Worm (Caenorhabditis elegans) whole organism, late embryonic: ENCODE measurements around the gene Y38F1A.1.

Source experiments
- ama-1 ChIP-seq: fragments of 150-350 bp; optimal IDR thresholded peaks from 2 replicates; lab custom pipeline; 2014
- ceh-19 ChIP-seq: fragments of 200-800 bp; sonication (Bioruptor generic); optimal IDR thresholded peaks from 2 replicates; lab custom pipeline; 2018; ENCODE audit warnings: mild to moderate bottlenecking, missing genetic modification characterization, missing compliant biosample characterization
- elt-2 ChIP-seq: sonication (generic microtip); optimal IDR thresholded peaks from 2 replicates; lab custom pipeline; 2016; ENCODE audit warnings: missing genetic modification reagents, missing genetic modification characterization, missing compliant biosample characterization
- hlh-8 ChIP-seq: sonication (generic microtip); optimal IDR thresholded peaks from 2 replicates; lab custom pipeline; 2016; ENCODE audit warnings: missing genotype, missing genetic modification characterization, missing compliant biosample characterization
- pha-4 ChIP-seq: fragments of 150-350 bp; optimal IDR thresholded peaks from 2 replicates; lab custom pipeline; 2018; ENCODE audit warnings: missing biosample characterization, missing genetic modification reagents, missing genetic modification characterization
- pqm-1 ChIP-seq: sonication (generic microtip); optimal IDR thresholded peaks from 2 replicates; lab custom pipeline; 2016; ENCODE audit warnings: missing genetic modification characterization, missing compliant biosample characterization
- pros-1 ChIP-seq: fragments of 150-350 bp; optimal IDR thresholded peaks from 2 replicates; lab custom pipeline; 2014; ENCODE audit warnings: missing biosample characterization, missing genetic modification reagents, missing genetic modification characterization
- unc-55 ChIP-seq: sonication (generic microtip); optimal IDR thresholded peaks from 2 replicates; lab custom pipeline; 2017; ENCODE audit warnings: missing biosample characterization, missing genetic modification reagents, missing genetic modification characterization

DNA sequence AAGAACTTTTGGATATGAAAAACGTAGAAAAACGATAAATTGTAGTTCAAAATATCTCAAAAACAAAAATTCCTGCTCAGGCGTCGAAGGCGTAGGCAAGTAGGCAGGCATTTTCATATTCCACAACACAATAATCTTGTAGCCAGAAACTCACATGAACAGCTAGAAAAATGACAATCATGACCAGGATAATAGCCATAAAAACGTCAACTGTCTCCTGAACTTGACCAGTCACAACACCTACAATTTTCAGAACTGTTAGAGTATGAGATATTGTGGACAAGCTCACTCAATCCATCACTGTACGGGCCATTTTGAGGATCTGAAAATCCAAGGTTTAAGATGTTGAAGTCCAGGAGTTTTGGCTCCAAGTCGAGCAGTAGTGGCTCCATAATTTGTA is 42.8 kb upstream of the Y38F1A.1 start, which contains the start of gene Y38F1A.7:
- TF ChIP-seq pros-1 (no peak), hlh-8 (tag; lab: Kevin White, UChicago) (no peak), pqm-1 (tag; lab: Kevin White, UChicago) (no peak), elt-2 (tag; lab: Kevin White, UChicago) (no peak), pha-4 (tag; lab: Kevin White, UChicago) (no peak), ama-1 (lab: Kevin White, UChicago) (no peak), ceh-19 (GFP tag; lab: Kevin White, UChicago) (no peak), unc-55 (GFP tag; lab: Kevin White, UChicago) (no peak)
